Worm (Caenorhabditis elegans): ENCODE results near the gene scl-14.

- no peak for TF ChIP-seq fkh-6 (tag; optimal IDR thresholded peaks at IDR 0.05)
- no peak for TF ChIP-seq pha-4 (tag; optimal IDR thresholded peaks at IDR 0.05)
- TF ChIP-seq nhr-11 (tag; optimal IDR thresholded peaks at IDR 0.05): no peak
- TF ChIP-seq ceh-2 (tag; optimal IDR thresholded peaks at IDR 0.05): no peak
- no peak for TF ChIP-seq hlh-6 (tag; optimal IDR thresholded peaks at IDR 0.05)
- no peak for TF ChIP-seq ama-1 (optimal IDR thresholded peaks at IDR 0.05)
- TF ChIP-seq elt-2 (tag; optimal IDR thresholded peaks at IDR 0.05): no peak
These were observed 49.2 kb downstream of the scl-14 start, which contains the start of gene cho-1 for ce11 chrIV:13214466-13214865.

All from whole organism, late embryonic.